Fruit fly (Drosophila melanogaster) whole organism, pupa: ENCODE results near the gene CG5103.

ENCODE experiments used
- CG12605 ChIP-seq: fragments of 200-800 bp; sonication (Bioruptor generic); IDR thresholded peaks from 2 replicates; pipeline ENCODE4 v1.3.6; 2022; ENCODE audit warnings: missing biosample characterization, missing genetic modification characterization
- CG13204 ChIP-seq: fragments of 200-800 bp; sonication (Bioruptor generic); optimal IDR thresholded peaks from 2 replicates; lab custom pipeline; 2018; ENCODE audit warnings: missing biosample characterization, mild to moderate bottlenecking, missing genetic modification characterization, moderate library complexity
- CG17806 ChIP-seq: fragments of 200-800 bp; sonication (Bioruptor generic); optimal IDR thresholded peaks from 2 replicates; lab custom pipeline; 2018; ENCODE audit warnings: missing biosample characterization, mild to moderate bottlenecking, missing genetic modification characterization, moderate library complexity
- CG32121 ChIP-seq: fragments of 200-800 bp; sonication (Bioruptor generic); IDR thresholded peaks from 2 replicates; pipeline ENCODE4 v1.3.6; 2022; ENCODE audit warnings: missing biosample characterization, missing genetic modification characterization
- CG8159 ChIP-seq: fragments of 200-800 bp; sonication (Bioruptor generic); optimal IDR thresholded peaks from 3 replicates; lab custom pipeline; 2018; ENCODE audit warnings: missing biosample characterization, mild to moderate bottlenecking, missing genetic modification characterization, moderate library complexity
- D1 ChIP-seq: fragments of 200-800 bp; sonication (Bioruptor generic); optimal IDR thresholded peaks from 2 replicates; lab custom pipeline; 2018; ENCODE audit warnings: missing biosample characterization, mild to moderate bottlenecking, missing genetic modification characterization, moderate library complexity
- EcR ChIP-seq: fragments of 200-800 bp; sonication (Bioruptor generic); optimal IDR thresholded peaks from 3 replicates; lab custom pipeline; 2019; ENCODE audit warnings: missing biosample characterization, missing genetic modification characterization, mild to moderate bottlenecking, moderate library complexity, missing genetic modification reagents
- Pif1A ChIP-seq: fragments of 200-800 bp; sonication (Bioruptor generic); optimal IDR thresholded peaks from 3 replicates; lab custom pipeline; 2016; ENCODE audit warnings: missing biosample characterization, missing genetic modification characterization
- Pif1B ChIP-seq: fragments of 200-800 bp; sonication (Bioruptor generic); optimal IDR thresholded peaks from 3 replicates; lab custom pipeline; 2016; ENCODE audit warnings: missing biosample characterization, missing genetic modification characterization
- Snoo ChIP-seq: fragments of 200-800 bp; sonication (Bioruptor generic); optimal IDR thresholded peaks from 3 replicates; lab custom pipeline; 2017; ENCODE audit warnings: missing biosample characterization, mild to moderate bottlenecking, missing genetic modification characterization, inconsistent platforms
- fd96Ca ChIP-seq: fragments of 200-800 bp; sonication (Bioruptor generic); IDR thresholded peaks from 3 replicates; pipeline ENCODE4 v1.3.6; 2022; ENCODE audit warnings: missing biosample characterization, missing genetic modification characterization
- rn ChIP-seq: fragments of 200-800 bp; sonication (Bioruptor generic); IDR thresholded peaks from 2 replicates; pipeline ENCODE4 v1.3.6; 2022; ENCODE audit warnings: missing biosample characterization, missing genetic modification characterization

dm6 chr3L:18334253-18334652 is 40.2 kb upstream of the CG5103 start:
- TF ChIP-seq CG12605 (GFP tag; lab: Robert Waterston, UW) (no peak), Pif1A (GFP tag; lab: Kevin White, UChicago) (no peak), D1 (tag; lab: Kevin White, UChicago) (no peak), rn (GFP tag; lab: Robert Waterston, UW) (no peak), EcR (no peak), Snoo (tag; lab: Kevin White, UChicago) (no peak), CG13204 (GFP tag; lab: Kevin White, UChicago) (no peak), CG17806 (tag; lab: Kevin White, UChicago) (no peak), CG8159 (tag; lab: Kevin White, UChicago) (peak; percentile 29), CG32121 (GFP tag; lab: Robert Waterston, UW) (no peak), fd96Ca (GFP tag; lab: Robert Waterston, UW) (no peak), Pif1B (no peak)
